Fruit fly (Drosophila melanogaster): Measurements from ENCODE around the gene Lint-1.

Lint-1 gene

DNA sequence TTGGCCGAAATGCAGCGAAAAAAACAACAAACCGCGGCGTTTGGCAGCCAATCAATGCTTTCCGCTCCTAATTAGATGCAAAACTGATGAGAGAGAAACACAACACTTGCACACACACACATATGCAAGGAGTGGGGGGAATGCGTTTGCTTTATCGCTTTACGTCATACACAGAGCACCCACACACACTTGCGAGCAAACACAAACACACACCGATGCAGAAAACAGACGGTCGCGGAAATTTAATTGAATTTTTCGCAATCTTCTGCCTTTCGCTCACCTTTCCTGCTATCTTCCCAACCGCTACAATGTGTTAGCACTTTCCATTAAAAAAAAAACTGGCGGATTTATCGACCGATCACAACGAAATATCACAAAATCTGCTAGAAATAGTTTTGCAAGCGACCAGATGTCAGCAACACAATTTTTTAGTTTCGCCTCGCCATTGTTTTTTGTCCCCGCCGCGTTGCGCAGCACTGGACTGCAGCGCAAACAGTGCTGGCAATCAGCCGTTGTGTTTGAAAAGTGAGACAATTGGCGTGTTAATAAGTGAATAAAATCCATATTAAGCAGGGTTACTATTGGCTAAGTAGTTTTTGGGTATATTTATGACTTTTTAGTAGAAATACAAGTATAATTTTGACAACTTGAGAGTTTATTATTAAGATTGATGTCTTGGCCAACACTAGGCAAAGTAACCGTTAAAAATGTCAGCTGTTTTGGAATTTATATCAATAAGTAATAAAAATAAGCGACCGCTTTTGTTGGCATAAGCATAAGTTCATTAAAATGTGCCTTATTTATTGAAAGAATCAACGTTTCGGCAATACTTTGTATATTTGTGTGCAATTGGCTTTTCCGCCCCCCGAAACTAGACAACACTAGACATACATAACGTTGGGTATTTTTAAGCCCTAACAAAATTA is 12.3 kb upstream of the Lint-1 start, which contains the start of gene Klp10A:
Klp10A (minus strand) TSS at position 532 of the 926 bp plus-strand sequence.
- TF ChIP-seq pad (GFP tag; optimal IDR thresholded peaks at IDR 0.05) = peak; percentile 79
- TF ChIP-seq CG33017 (tag; optimal IDR thresholded peaks at IDR 0.05) = no peak
- peak; percentile 76 for TF ChIP-seq Crg-1 (GFP tag; optimal IDR thresholded peaks at IDR 0.05)
- TF ChIP-seq Hr96 (GFP tag; optimal IDR thresholded peaks at IDR 0.05) = no peak
- TF ChIP-seq toe (GFP tag; optimal IDR thresholded peaks at IDR 0.05) = no peak
- TF ChIP-seq CG1620 (GFP tag; optimal IDR thresholded peaks at IDR 0.05) = peak; percentile 85
- TF ChIP-seq Mnt (GFP tag; optimal IDR thresholded peaks at IDR 0.05) = peak; percentile 50
- TF ChIP-seq bab1 (GFP tag; optimal IDR thresholded peaks at IDR 0.05) = no peak
- no peak for TF ChIP-seq kay (GFP tag; ENCODE audit: borderline replicate concordance)
- peak; percentile 20 for TF ChIP-seq CG7045 (GFP tag; optimal IDR thresholded peaks at IDR 0.05)
- TF ChIP-seq tj (GFP tag; optimal IDR thresholded peaks at IDR 0.05) = peak; percentile 39
- TF ChIP-seq CG11617 (GFP tag; optimal IDR thresholded peaks at IDR 0.05) = peak; percentile 35
- TF ChIP-seq CG7101 (tag; optimal IDR thresholded peaks at IDR 0.05) = peak; percentile 72
- no peak for TF ChIP-seq cnc (optimal IDR thresholded peaks at IDR 0.05)
- TF ChIP-seq Clk (GFP tag; optimal IDR thresholded peaks at IDR 0.05) = no peak
- peak; percentile 35 for TF ChIP-seq CG12768 (GFP tag; optimal IDR thresholded peaks at IDR 0.05)
- TF ChIP-seq CG5204 (GFP tag; optimal IDR thresholded peaks at IDR 0.05) = no peak
- TF ChIP-seq ovo (GFP tag; optimal IDR thresholded peaks at IDR 0.05) = peak; percentile 31
- peak; percentile 45 for TF ChIP-seq CG14711 (tag; optimal IDR thresholded peaks at IDR 0.05)
- TF ChIP-seq cic (GFP tag; optimal IDR thresholded peaks at IDR 0.05) = no peak

DNA sequence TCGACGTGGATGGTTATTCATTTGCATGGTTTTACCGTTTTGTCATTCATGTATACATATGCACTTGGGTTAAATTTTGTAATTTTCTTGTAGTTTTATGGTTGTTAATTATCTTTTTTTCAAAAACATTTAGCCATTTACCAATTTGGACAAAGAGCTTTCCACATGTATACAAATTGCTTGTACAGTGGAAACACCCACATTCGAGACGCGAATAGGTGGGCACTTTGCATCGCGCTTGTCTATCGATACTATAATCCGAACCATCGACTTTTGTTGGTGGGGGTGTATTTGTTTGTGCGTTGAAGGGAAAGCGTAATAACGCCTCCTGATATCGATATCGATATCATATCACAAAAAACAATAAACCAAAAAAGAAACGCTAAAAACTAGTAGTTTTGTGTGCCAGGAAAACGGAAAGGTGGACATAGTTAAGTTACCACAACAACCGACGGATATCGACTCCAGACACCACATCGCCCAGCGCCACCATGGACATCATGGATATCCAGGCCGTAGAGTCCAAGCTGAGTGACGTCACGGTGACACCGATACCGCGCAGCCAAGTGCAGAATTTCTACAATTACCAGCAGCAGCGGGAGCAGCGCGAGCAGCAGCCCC is 11.4 kb upstream of the Lint-1 start, which contains the start of gene CDK2AP1:
CDK2AP1 (plus strand) TSS at position 294 of the 621 bp plus-strand sequence.
- TF ChIP-seq bab1 (GFP tag; optimal IDR thresholded peaks at IDR 0.05) (peak; percentile 49), CG5204 (GFP tag; optimal IDR thresholded peaks at IDR 0.05) (no peak), cic (GFP tag; optimal IDR thresholded peaks at IDR 0.05) (no peak), Mnt (GFP tag; optimal IDR thresholded peaks at IDR 0.05) (peak; percentile 51), toe (GFP tag; optimal IDR thresholded peaks at IDR 0.05) (peak; percentile 32), pad (GFP tag; optimal IDR thresholded peaks at IDR 0.05) (no peak)

DNA sequence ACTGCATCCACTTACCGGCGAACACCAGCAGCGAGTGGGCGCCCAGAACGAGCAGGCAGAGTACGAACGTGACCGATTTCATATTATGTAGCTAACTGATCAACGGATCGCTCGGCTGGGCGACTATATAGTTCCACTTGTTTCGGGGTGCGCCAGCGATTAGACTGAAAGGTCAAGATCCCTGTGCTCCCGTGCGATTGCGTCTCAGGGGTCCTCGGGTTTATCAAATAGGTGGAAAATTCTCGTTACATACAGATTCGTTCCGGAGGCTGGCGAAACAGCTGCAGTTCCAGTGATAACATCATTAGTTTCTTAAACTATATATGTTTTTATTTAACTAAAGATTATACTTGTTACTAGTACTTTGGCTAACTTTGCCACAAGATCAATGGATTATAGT is 9.0 kb upstream of the Lint-1 start, which contains the start of gene ssp7:
ssp7 (minus strand) TSS at position 101 of the 400 bp plus-strand sequence.
- TF ChIP-seq bab1 (GFP tag; optimal IDR thresholded peaks at IDR 0.05) = no peak
- TF ChIP-seq Clk (GFP tag; optimal IDR thresholded peaks at IDR 0.05) = no peak
- no peak for TF ChIP-seq CG33017 (tag; optimal IDR thresholded peaks at IDR 0.05)
- TF ChIP-seq CG11617 (GFP tag; optimal IDR thresholded peaks at IDR 0.05) = no peak
- TF ChIP-seq Crg-1 (GFP tag; optimal IDR thresholded peaks at IDR 0.05) = no peak
- TF ChIP-seq pad (GFP tag; optimal IDR thresholded peaks at IDR 0.05) = no peak
- TF ChIP-seq CG14711 (tag; optimal IDR thresholded peaks at IDR 0.05) = no peak
- TF ChIP-seq kay (GFP tag; ENCODE audit: borderline replicate concordance) = no peak
- TF ChIP-seq CG7045 (GFP tag; optimal IDR thresholded peaks at IDR 0.05) = no peak

DNA sequence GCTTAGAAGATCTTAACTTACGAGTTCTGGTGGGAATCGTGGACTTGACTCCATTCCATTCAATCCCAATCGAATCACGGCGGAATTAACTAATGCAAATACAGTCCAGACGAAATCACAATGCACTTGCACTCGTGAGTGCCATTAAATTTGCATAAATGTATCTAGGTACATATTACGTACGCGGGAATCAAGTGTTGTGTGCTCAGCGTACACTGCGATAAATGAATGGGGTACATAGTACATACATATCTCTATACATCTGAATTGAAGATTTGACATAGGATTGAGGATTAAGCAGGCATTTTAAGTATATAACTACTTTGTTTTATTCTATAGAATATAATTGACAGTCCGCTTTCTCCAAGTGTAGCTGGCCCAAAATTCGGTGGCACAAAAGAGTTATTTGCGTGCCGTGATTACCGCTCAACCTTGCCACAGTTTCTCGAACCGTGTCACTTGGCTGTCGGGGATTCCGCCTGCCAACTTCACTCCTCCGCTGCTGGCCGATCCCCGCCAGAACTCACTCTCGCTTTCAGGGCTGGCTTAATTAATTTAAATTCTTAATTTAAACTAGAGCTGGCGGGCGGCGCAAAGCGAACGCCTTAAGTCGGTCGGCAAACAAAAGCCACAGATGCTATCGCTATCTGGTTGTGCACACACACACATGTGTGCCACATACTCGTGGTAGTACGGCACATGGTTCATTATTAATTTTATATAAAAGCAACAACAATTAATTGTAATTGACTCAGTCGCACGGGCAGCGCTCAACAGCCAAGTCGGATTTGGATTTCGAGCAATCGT is 7.1 kb upstream of the Lint-1 start, which contains the start of the genes CG15199 and CG15202:
CG15199 (minus strand) TSS at position 51 of the 807 bp plus-strand sequence.
CG15202 (plus strand) TSS at position 757 of the 807 bp plus-strand sequence.
- TF ChIP-seq Crg-1 (GFP tag; optimal IDR thresholded peaks at IDR 0.05) = no peak
- TF ChIP-seq Hr96 (GFP tag; optimal IDR thresholded peaks at IDR 0.05) = peak; percentile 44
- peak; percentile 11 for TF ChIP-seq Mnt (GFP tag; optimal IDR thresholded peaks at IDR 0.05)
- peak; percentile 19 for TF ChIP-seq CG5204 (GFP tag; optimal IDR thresholded peaks at IDR 0.05)

DNA sequence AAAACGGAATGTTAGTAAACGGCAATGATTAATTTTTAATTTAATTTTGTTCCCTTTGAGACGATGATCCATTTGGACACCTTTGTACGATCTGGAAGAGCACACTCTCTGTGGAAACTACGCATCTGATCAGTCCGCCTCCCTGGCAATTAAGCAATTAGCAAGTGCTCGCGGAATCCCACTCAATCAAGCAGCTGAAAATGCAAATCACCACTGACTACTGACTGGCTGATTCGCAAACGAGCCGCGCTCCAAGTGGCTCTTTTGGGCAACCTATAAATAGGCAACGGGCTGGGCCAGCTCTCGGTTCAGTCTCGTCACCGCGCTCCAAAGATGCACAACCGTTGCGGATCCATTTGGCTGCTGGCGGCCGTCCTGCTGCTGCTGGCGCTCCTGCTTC is 5.3 kb upstream of the Lint-1 start, which contains the start of gene CG15201:
CG15201 (plus strand) TSS at position 301 of the 400 bp plus-strand sequence.
- TF ChIP-seq bab1 (GFP tag; optimal IDR thresholded peaks at IDR 0.05) (no peak), CG7101 (tag; optimal IDR thresholded peaks at IDR 0.05) (no peak), CG7045 (GFP tag; optimal IDR thresholded peaks at IDR 0.05) (no peak), cnc (optimal IDR thresholded peaks at IDR 0.05) (no peak)

DNA sequence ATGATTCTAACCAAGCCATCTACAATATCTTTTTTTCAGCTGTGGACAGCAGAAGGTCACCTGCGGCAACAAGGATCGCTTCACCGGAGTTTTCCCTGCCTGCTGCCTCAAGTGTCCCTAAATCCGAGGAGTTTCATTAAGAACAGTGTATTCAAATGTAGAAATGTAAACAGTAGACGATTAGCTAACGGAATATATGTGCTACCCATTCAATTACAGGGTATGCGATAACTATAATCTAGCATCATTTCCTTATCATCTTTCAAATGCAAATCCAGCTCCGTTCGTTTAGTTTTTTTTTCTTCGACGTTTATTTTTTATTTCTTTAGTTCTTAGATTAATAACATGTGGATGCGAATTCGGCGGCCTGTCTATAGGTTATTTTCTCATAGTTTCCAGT is 4.5 kb upstream of the Lint-1 start:
- TF ChIP-seq CG1620 (GFP tag; optimal IDR thresholded peaks at IDR 0.05) (no peak), Crg-1 (GFP tag; optimal IDR thresholded peaks at IDR 0.05) (no peak), pad (GFP tag; optimal IDR thresholded peaks at IDR 0.05) (no peak), CG5204 (GFP tag; optimal IDR thresholded peaks at IDR 0.05) (no peak), CG7045 (GFP tag; optimal IDR thresholded peaks at IDR 0.05) (no peak), CG14711 (tag; optimal IDR thresholded peaks at IDR 0.05) (no peak), ovo (GFP tag; optimal IDR thresholded peaks at IDR 0.05) (no peak), Clk (GFP tag; optimal IDR thresholded peaks at IDR 0.05) (no peak), cic (GFP tag; optimal IDR thresholded peaks at IDR 0.05) (no peak), CG7101 (tag; optimal IDR thresholded peaks at IDR 0.05) (no peak), Hr96 (GFP tag; optimal IDR thresholded peaks at IDR 0.05) (no peak), CG12768 (GFP tag; optimal IDR thresholded peaks at IDR 0.05) (no peak), CG11617 (GFP tag; optimal IDR thresholded peaks at IDR 0.05) (no peak)

All from whole organism, adult.